Worm (Caenorhabditis elegans) whole organism, mixed stage, embryonic: ENCODE data around the gene C49C3.15.

ENCODE experiments used
- nhr-237 ChIP-seq: fragments of 150-350 bp; optimal IDR thresholded peaks from 2 replicates; lab custom pipeline; 2014; ENCODE audit warnings: missing biosample characterization, missing genetic modification characterization
- sem-2 ChIP-seq: fragments of 200-800 bp; sonication (Bioruptor generic); optimal IDR thresholded peaks from 2 replicates; lab custom pipeline; 2018; ENCODE audit warnings: mild to moderate bottlenecking, missing genetic modification characterization, missing compliant biosample characterization

DNA sequence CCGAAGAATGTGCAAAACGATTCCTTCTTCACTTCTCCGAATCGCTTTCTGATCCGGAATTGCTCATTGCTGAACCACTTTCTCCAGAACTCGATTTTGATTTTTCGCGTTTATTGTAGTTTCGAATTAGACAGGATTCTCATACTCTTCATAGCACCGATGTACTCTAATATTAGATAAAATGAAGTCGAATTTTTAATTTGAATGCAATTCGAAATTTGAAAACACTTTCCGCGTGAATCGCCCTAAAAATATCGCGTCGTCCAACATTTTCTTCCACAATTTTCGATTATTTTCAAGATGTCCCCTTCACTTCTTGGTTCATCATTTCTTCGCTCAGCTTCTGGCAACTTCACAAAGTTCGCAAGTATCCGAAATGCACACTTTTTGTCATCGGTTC, 48.0 kb downstream of the C49C3.15 start, which contains the start of gene C30H6.8:
- TF ChIP-seq nhr-237 (tag; lab: Kevin White, UChicago) (no peak), sem-2 (GFP tag; lab: Kevin White, UChicago) (no peak)
